Fruit fly (Drosophila melanogaster) whole organism, embryonic: ENCODE data around the gene Ssadh.

ENCODE experiments used
- Bgb ChIP-seq: fragments of 200-800 bp; sonication (Bioruptor generic); IDR thresholded peaks from 2 replicates; pipeline ENCODE4 v1.3.6; 2022; ENCODE audit warnings: missing biosample characterization, missing genetic modification characterization; ENCODE audit not compliant: partially characterized antibody
- Blimp-1 ChIP-seq: fragments of 200-800 bp; sonication (Bioruptor generic); optimal IDR thresholded peaks from 3 replicates; lab custom pipeline; 2018; ENCODE audit warnings: missing biosample characterization, missing genetic modification characterization, mild to moderate bottlenecking, moderate library complexity, missing genetic modification reagents
- CG10209 ChIP-seq: fragments of 200-800 bp; sonication (Bioruptor generic); optimal IDR thresholded peaks from 3 replicates; lab custom pipeline; 2017; ENCODE audit warnings: missing biosample characterization, mild to moderate bottlenecking, missing genetic modification characterization, missing genetic modification reagents
- CG1233 ChIP-seq: fragments of 200-800 bp; sonication (Bioruptor generic); optimal IDR thresholded peaks from 4 replicates; lab custom pipeline; 2018; ENCODE audit warnings: missing biosample characterization, mild to moderate bottlenecking, missing genetic modification characterization
- CG12659 ChIP-seq: fragments of 200-800 bp; sonication (Bioruptor generic); optimal IDR thresholded peaks from 3 replicates; lab custom pipeline; 2017; ENCODE audit warnings: mild to moderate bottlenecking, missing biosample characterization, missing genetic modification reagents, missing genetic modification characterization
- CG13424 ChIP-seq: fragments of 200-800 bp; sonication (Bioruptor generic); optimal IDR thresholded peaks from 2 replicates; lab custom pipeline; 2019; ENCODE audit warnings: missing biosample characterization, mild to moderate bottlenecking, missing genetic modification characterization, moderate library complexity
- CG13775 ChIP-seq: fragments of 200-800 bp; sonication (Bioruptor generic); optimal IDR thresholded peaks from 3 replicates; lab custom pipeline; 2017; ENCODE audit warnings: missing biosample characterization, mild to moderate bottlenecking, missing genetic modification characterization
- CG14965 ChIP-seq: fragments of 200-800 bp; sonication (Bioruptor generic); optimal IDR thresholded peaks from 2 replicates; lab custom pipeline; 2016; ENCODE audit warnings: missing biosample characterization, missing genetic modification characterization, borderline replicate concordance
- CG17829 ChIP-seq: fragments of 200-800 bp; optimal IDR thresholded peaks from 2 replicates; lab custom pipeline; 2019; ENCODE audit warnings: missing biosample characterization, mild to moderate bottlenecking, missing genetic modification characterization, moderate library complexity
- CG2875 ChIP-seq: fragments of 200-800 bp; sonication (Bioruptor generic); optimal IDR thresholded peaks from 2 replicates; lab custom pipeline; 2017; ENCODE audit warnings: missing biosample characterization, mild to moderate bottlenecking, missing genetic modification characterization, missing genetic modification reagents
- CG32772 ChIP-seq: fragments of 200-800 bp; sonication (Bioruptor generic); IDR thresholded peaks from 2 replicates; pipeline ENCODE4 v1.3.6; 2022; ENCODE audit warnings: missing biosample characterization, missing genetic modification characterization
- CG4328 ChIP-seq: fragments of 200-800 bp; sonication (Bioruptor generic); optimal IDR thresholded peaks from 3 replicates; lab custom pipeline; 2017; ENCODE audit warnings: missing biosample characterization, missing genetic modification reagents, missing genetic modification characterization
- CG5953 ChIP-seq: fragments of 200-800 bp; sonication (Bioruptor generic); IDR thresholded peaks from 2 replicates; pipeline ENCODE4 v1.3.6; 2022; ENCODE audit warnings: missing biosample characterization, missing genetic modification characterization
- CG6175 ChIP-seq: fragments of 200-800 bp; sonication (Bioruptor generic); IDR thresholded peaks from 3 replicates; pipeline ENCODE4 v1.3.6; 2022; ENCODE audit warnings: missing biosample characterization, missing genetic modification characterization
- CG7556 ChIP-seq: fragments of 200-800 bp; sonication (Bioruptor generic); optimal IDR thresholded peaks from 2 replicates; lab custom pipeline; 2017; ENCODE audit warnings: missing biosample characterization, mild to moderate bottlenecking, missing genetic modification characterization
- CG7745 ChIP-seq: fragments of 200-800 bp; sonication (Bioruptor generic); optimal IDR thresholded peaks from 2 replicates; lab custom pipeline; 2018; ENCODE audit warnings: missing biosample characterization, mild to moderate bottlenecking, missing genetic modification characterization, moderate library complexity
- CG8359 ChIP-seq: fragments of 200-800 bp; sonication (Bioruptor generic); optimal IDR thresholded peaks from 2 replicates; lab custom pipeline; 2017; ENCODE audit warnings: missing biosample characterization, mild to moderate bottlenecking, missing genetic modification characterization, borderline replicate concordance
- CkIIα-i1 ChIP-seq: fragments of 200-800 bp; sonication (Bioruptor generic); IDR thresholded peaks from 2 replicates; pipeline ENCODE4 v1.3.6; 2022; ENCODE audit warnings: missing biosample characterization, missing genetic modification characterization
- Dbx ChIP-seq: fragments of 200-800 bp; sonication (Bioruptor generic); IDR thresholded peaks from 3 replicates; pipeline ENCODE4 v1.3.6; 2022; ENCODE audit warnings: missing biosample characterization, missing genetic modification characterization
- Doc2 ChIP-seq: fragments of 200-800 bp; sonication (Bioruptor generic); IDR thresholded peaks from 2 replicates; pipeline ENCODE4 v1.3.6; 2022; ENCODE audit warnings: missing biosample characterization, missing genetic modification characterization
- E2f2 ChIP-seq: fragments of 200-800 bp; sonication (Bioruptor generic); IDR thresholded peaks from 2 replicates; pipeline ENCODE4 v1.3.6; 2022; ENCODE audit warnings: missing biosample characterization, missing genetic modification characterization
- Fer1 ChIP-seq: fragments of 200-800 bp; sonication (Bioruptor generic); optimal IDR thresholded peaks from 2 replicates; lab custom pipeline; 2017; ENCODE audit warnings: missing biosample characterization, mild to moderate bottlenecking, missing genetic modification characterization
- Gug ChIP-seq: fragments of 200-800 bp; sonication (Bioruptor generic); IDR thresholded peaks from 4 replicates; pipeline ENCODE4 v1.3.6; 2022; ENCODE audit warnings: missing biosample characterization, missing genetic modification characterization
- Hand ChIP-seq: fragments of 200-800 bp; sonication (Bioruptor generic); optimal IDR thresholded peaks from 2 replicates; lab custom pipeline; 2017; ENCODE audit warnings: mild to moderate bottlenecking, missing biosample characterization, missing genetic modification reagents, missing genetic modification characterization
- Jarid2 ChIP-seq: fragments of 200-800 bp; sonication (Bioruptor generic); optimal IDR thresholded peaks from 3 replicates; lab custom pipeline; 2017; ENCODE audit warnings: mild to moderate bottlenecking, missing biosample characterization, missing genetic modification reagents, missing genetic modification characterization
- NFAT ChIP-seq: fragments of 200-800 bp; sonication (Bioruptor generic); IDR thresholded peaks from 2 replicates; pipeline ENCODE4 v1.3.6; 2022; ENCODE audit warnings: missing biosample characterization, missing genetic modification characterization
- Nf-YA ChIP-seq: fragments of 200-800 bp; sonication (Bioruptor generic); IDR thresholded peaks from 2 replicates; pipeline ENCODE4 v1.3.6; 2022; ENCODE audit warnings: missing biosample characterization, missing genetic modification characterization
- Ptx1 ChIP-seq: fragments of 200-800 bp; sonication (Bioruptor generic); IDR thresholded peaks from 2 replicates; pipeline ENCODE4 v1.3.6; 2022; ENCODE audit warnings: missing biosample characterization, missing genetic modification characterization
- Scr ChIP-seq: fragments of 200-800 bp; sonication (Bioruptor generic); IDR thresholded peaks from 2 replicates; pipeline ENCODE4 v1.3.6; 2022; ENCODE audit warnings: missing biosample characterization, missing genetic modification characterization; ENCODE audit not compliant: partially characterized antibody
- Sox102F ChIP-seq: fragments of 200-800 bp; sonication (Bioruptor generic); optimal IDR thresholded peaks from 2 replicates; lab custom pipeline; 2018; ENCODE audit warnings: missing biosample characterization, mild to moderate bottlenecking, missing genetic modification characterization, moderate library complexity
- TFAM ChIP-seq: fragments of 200-800 bp; sonication (Bioruptor generic); optimal IDR thresholded peaks from 2 replicates; lab custom pipeline; 2017; ENCODE audit warnings: missing biosample characterization, missing genetic modification characterization, inconsistent platforms
- Xbp1 ChIP-seq: fragments of 200-800 bp; sonication (Bioruptor generic); optimal IDR thresholded peaks from 3 replicates; lab custom pipeline; 2016; ENCODE audit warnings: missing biosample characterization, mild to moderate bottlenecking, missing genetic modification characterization
- az2 ChIP-seq: fragments of 200-800 bp; sonication (Bioruptor generic); optimal IDR thresholded peaks from 3 replicates; lab custom pipeline; 2016; ENCODE audit warnings: missing biosample characterization, missing genetic modification characterization
- cad ChIP-seq: fragments of >200 bp; optimal IDR thresholded peaks from 2 replicates; lab custom pipeline; 2017; ENCODE audit warnings: missing biosample characterization, missing genetic modification characterization
- croc ChIP-seq: fragments of 200-800 bp; sonication (Bioruptor generic); conservative IDR thresholded peaks from 3 replicates; pipeline ENCODE4 v1.3.6; 2022; ENCODE audit warnings: missing biosample characterization, missing genetic modification characterization
- eve ChIP-seq, 2 experiments: fragments of >200 bp; optimal IDR thresholded peaks; 2 replicates each; lab custom pipeline; 2017; ENCODE audit warnings: missing biosample characterization in 2 of 2, missing genetic modification characterization in 2 of 2
- ham ChIP-seq: fragments of 200-800 bp; sonication (Bioruptor generic); IDR thresholded peaks from 2 replicates; pipeline ENCODE4 v1.3.6; 2022; ENCODE audit warnings: missing biosample characterization, missing genetic modification characterization
- hbn ChIP-seq: fragments of 200-800 bp; sonication (Bioruptor generic); IDR thresholded peaks from 2 replicates; pipeline ENCODE4 v1.3.6; 2022; ENCODE audit warnings: missing biosample characterization, missing genetic modification characterization; ENCODE audit not compliant: partially characterized antibody
- hkb ChIP-seq, 2 experiments: fragments of 200-800 bp in 1 of 2; fragments of >200 bp in 1 of 2; sonication (Bioruptor generic) in 1 of 2; IDR thresholded peaks in 1 of 2; optimal IDR thresholded peaks in 1 of 2; 2 replicates each; pipeline versions ENCODE4 v1.3.6 to Lab custom; 2017 to 2022; ENCODE audit warnings: missing biosample characterization in 1 of 2, missing genetic modification characterization in 1 of 2
- nau ChIP-seq: fragments of 200-800 bp; sonication (Bioruptor generic); optimal IDR thresholded peaks from 3 replicates; lab custom pipeline; 2017; ENCODE audit warnings: missing biosample characterization, mild to moderate bottlenecking, missing genetic modification characterization, missing genetic modification reagents
- odd ChIP-seq: fragments of 200-800 bp; sonication (Bioruptor generic); optimal IDR thresholded peaks from 2 replicates; lab custom pipeline; 2017; ENCODE audit warnings: missing biosample characterization, mild to moderate bottlenecking, missing genetic modification characterization
- p53 ChIP-seq: fragments of 200-800 bp; sonication (Bioruptor generic); optimal IDR thresholded peaks from 2 replicates; lab custom pipeline; 2016; ENCODE audit warnings: missing biosample characterization, missing genetic modification characterization
- psq ChIP-seq: fragments of 200-800 bp; sonication (Bioruptor generic); optimal IDR thresholded peaks from 2 replicates; lab custom pipeline; 2017; ENCODE audit warnings: missing biosample characterization, missing genetic modification characterization
- shn ChIP-seq: fragments of 200-800 bp; sonication (Bioruptor generic); optimal IDR thresholded peaks from 3 replicates; lab custom pipeline; 2016; ENCODE audit warnings: missing biosample characterization, missing genetic modification characterization
- sima ChIP-seq: fragments of 200-800 bp; sonication (Bioruptor generic); optimal IDR thresholded peaks from 2 replicates; lab custom pipeline; 2016; ENCODE audit warnings: missing biosample characterization, missing genetic modification characterization
- sna ChIP-seq: fragments of 200-800 bp; sonication (Bioruptor generic); IDR thresholded peaks from 2 replicates; pipeline ENCODE4 v1.3.6; 2022; ENCODE audit warnings: missing biosample characterization, missing genetic modification characterization; ENCODE audit not compliant: partially characterized antibody
- toy ChIP-seq: fragments of 200-800 bp; sonication (Bioruptor generic); IDR thresholded peaks from 2 replicates; pipeline ENCODE4 v1.3.6; 2022; ENCODE audit warnings: missing biosample characterization, missing genetic modification characterization
- twi ChIP-seq: fragments of 200-800 bp; optimal IDR thresholded peaks from 2 replicates; lab custom pipeline; 2019; ENCODE audit warnings: missing biosample characterization, mild to moderate bottlenecking, missing genetic modification characterization, moderate library complexity
- unpg ChIP-seq: fragments of 200-800 bp; sonication (Bioruptor generic); optimal IDR thresholded peaks from 3 replicates; lab custom pipeline; 2018; ENCODE audit warnings: missing biosample characterization, mild to moderate bottlenecking, missing genetic modification characterization, moderate library complexity
- vnd ChIP-seq: fragments of 200-800 bp; sonication (Bioruptor generic); IDR thresholded peaks from 3 replicates; pipeline ENCODE4 v1.3.6; 2022; ENCODE audit warnings: missing biosample characterization, missing genetic modification characterization; ENCODE audit not compliant: partially characterized antibody

Ssadh gene

dm6 chr3R:25640463-25640862, 13.7 kb upstream of the Ssadh start (continued):
- peak; percentile 60 for TF ChIP-seq Sox102F (GFP tag; lab: Kevin White, UChicago)
- no peak for TF ChIP-seq psq (GFP tag; lab: Kevin White, UChicago)
- peak; percentile 43 for TF ChIP-seq CG13775 (GFP tag; lab: Kevin White, UChicago)
- TF ChIP-seq hbn (GFP tag; lab: Robert Waterston, UW) = no peak
- no peak for TF ChIP-seq nau (GFP tag; lab: Kevin White, UChicago)
- TF ChIP-seq Dbx (GFP tag; lab: Robert Waterston, UW) = no peak
- TF ChIP-seq Ptx1 (GFP tag; lab: Robert Waterston, UW) = peak; percentile 64; the same call in 1 of the 2 replicates
- TF ChIP-seq ham (GFP tag; lab: Robert Waterston, UW) = no peak
- peak; percentile 77 for TF ChIP-seq CG17829
- no peak for TF ChIP-seq Bgb (GFP tag; lab: Robert Waterston, UW)
- TF ChIP-seq Hand = no peak
- TF ChIP-seq Gug (GFP tag; lab: Robert Waterston, UW) = peak; percentile 3; the same call in 1 of the 4 replicates
- TF ChIP-seq Nf-YA (GFP tag; lab: Robert Waterston, UW) = no peak
- no peak for TF ChIP-seq Scr
- TF ChIP-seq Fer1 (GFP tag; lab: Kevin White, UChicago) = no peak
- no peak for TF ChIP-seq odd (GFP tag; lab: Kevin White, UChicago)
- peak; percentile 75 for TF ChIP-seq unpg (GFP tag; lab: Kevin White, UChicago)
- peak; percentile 55 for TF ChIP-seq Blimp-1 (GFP tag; lab: Kevin White, UChicago)
- TF ChIP-seq NFAT = 0 out of 2 replicates have a peak, but pooled peaks have one; percentile 31
- TF ChIP-seq CG10209 (GFP tag; lab: Kevin White, UChicago) = peak; percentile 38
- peak; percentile 55 for TF ChIP-seq CG8359 (GFP tag; lab: Kevin White, UChicago)
- peak; percentile 18; the same call in 1 of the 2 replicates for TF ChIP-seq CG5953
- no peak for TF ChIP-seq sna (GFP tag; lab: Robert Waterston, UW)
- TF ChIP-seq cad (GFP tag; lab: Kevin White, UChicago) = no peak
- TF ChIP-seq twi (tag; lab: Kevin White, UChicago) = no peak
- no peak for TF ChIP-seq CkIIα-i1
- TF ChIP-seq shn (GFP tag; lab: Kevin White, UChicago) = no peak
- no peak for TF ChIP-seq CG1233
- TF ChIP-seq CG4328 = no peak
- no peak for TF ChIP-seq vnd (GFP tag; lab: Robert Waterston, UW)
- TF ChIP-seq CG7556 (GFP tag; lab: Kevin White, UChicago) = peak; percentile 44
- TF ChIP-seq eve (GFP tag; optimal IDR thresholded peaks at IDR 0.05; lab: Kevin White, UChicago) = no peak
- TF ChIP-seq CG14965 (GFP tag; lab: Kevin White, UChicago) = no peak
- peak; percentile 17 for TF ChIP-seq CG12659 (GFP tag; lab: Kevin White, UChicago)
- TF ChIP-seq CG32772 = peak; percentile 21; the same call in 1 of the 2 replicates
- peak; percentile 55 for TF ChIP-seq az2 (GFP tag; lab: Kevin White, UChicago)
- no peak for TF ChIP-seq p53
- no peak for TF ChIP-seq CG7745 (tag; lab: Kevin White, UChicago)
- no peak for TF ChIP-seq toy (GFP tag; lab: Robert Waterston, UW)
- no peak for TF ChIP-seq CG6175 (GFP tag; lab: Robert Waterston, UW)
- peak; percentile 46 for TF ChIP-seq CG13424
- peak; percentile 59 for TF ChIP-seq Xbp1 (GFP tag; lab: Kevin White, UChicago)
- no peak for TF ChIP-seq E2f2 (GFP tag; lab: Robert Waterston, UW)
- TF ChIP-seq Jarid2 (GFP tag; lab: Kevin White, UChicago) = no peak
- TF ChIP-seq hkb (optimal IDR thresholded peaks at IDR 0.05; lab: Kevin White, UChicago) = no peak
- peak; percentile 64; the same call in 1 of the 2 replicates for TF ChIP-seq hkb (GFP tag; IDR thresholded peaks at IDR 0.05; lab: Robert Waterston, UW)
- no peak for TF ChIP-seq sima (GFP tag; lab: Kevin White, UChicago)
- no peak for TF ChIP-seq Doc2
- TF ChIP-seq CG2875 (GFP tag; lab: Kevin White, UChicago) = peak; percentile 7
- 0 out of 3 replicates have a peak, but pooled peaks have one; percentile 33 for TF ChIP-seq croc (GFP tag; lab: Robert Waterston, UW)
- TF ChIP-seq TFAM (GFP tag; lab: Kevin White, UChicago) = no peak
